Worm (Caenorhabditis elegans): ENCODE results near the gene Y81G3A.1.

- TF ChIP-seq him-1 (tag; optimal IDR thresholded peaks at IDR 0.05) (no peak), W03F9.2 (tag; optimal IDR thresholded peaks at IDR 0.05) (no peak)
Measured at ce11 chrII:13122720-13123119, 39.0 kb upstream of the Y81G3A.1 start, which contains the start of gene bath-45.

Measured in whole organism, L4/young adult.